Worm (Caenorhabditis elegans) whole organism, L4 larva: Measurements from ENCODE around the gene eif-2D.

Experiments
- dmd-8 ChIP-seq: fragments of 200-800 bp; sonication (Bioruptor generic); IDR thresholded peaks from 2 replicates; pipeline ENCODE4 v1.3.6; 2022; ENCODE audit warnings: missing genetic modification characterization, missing compliant biosample characterization
- unc-62 ChIP-seq, 3 experiments: fragments of 150-350 bp in 1 of 3; sonication (generic microtip); optimal IDR thresholded peaks in 2 of 3; peaks in 1 of 3; 1 replicate in 1 of 3; 2 replicates in 2 of 3; lab custom pipeline; 2014 to 2017; ENCODE audit warnings: missing biosample characterization in 3 of 3, missing genetic modification characterization in 3 of 3, missing genetic modification reagents in 3 of 3, missing genotype in 1 of 3

- TF ChIP-seq unc-62 (GFP tag; optimal IDR thresholded peaks at IDR 0.05 in 1 of 2; lab: Kevin White, UChicago) (peak in 1 of 2 experiments; percentile 91), unc-62 (tag; optimal IDR thresholded peaks at IDR 0.05; lab: Kevin White, UChicago) (no peak), dmd-8 (GFP tag; lab: Robert Waterston, UW) (no peak)
Observed at ce11 chrII:5663180-5663791, 28.2 kb upstream of the eif-2D start.
